Fruit fly (Drosophila melanogaster): ENCODE results near the gene ValRS-m.

The ValRS-m gene

dm6 chr3L:9011485-9012389, 47.2 kb upstream of the ValRS-m start (continued):
- peak; percentile 38 for TF ChIP-seq CG6654 (GFP tag; optimal IDR thresholded peaks at IDR 0.05)
- TF ChIP-seq ato (GFP tag; IDR thresholded peaks at IDR 0.05; ENCODE audit: partially characterized antibody) = no peak
- no peak for TF ChIP-seq CG13287 (GFP tag; IDR thresholded peaks at IDR 0.05; ENCODE audit: partially characterized antibody)
- peak; percentile 78 for TF ChIP-seq CG8924 (tag; optimal IDR thresholded peaks at IDR 0.05)
- no peak for TF ChIP-seq bigmax (GFP tag; optimal IDR thresholded peaks at IDR 0.05)
- TF ChIP-seq mld (GFP tag; IDR thresholded peaks at IDR 0.05; ENCODE audit: partially characterized antibody) = no peak
- TF ChIP-seq knrl (GFP tag; IDR thresholded peaks at IDR 0.05; ENCODE audit: partially characterized antibody) = no peak
- peak; percentile 90 for TF ChIP-seq CG10979 (tag; optimal IDR thresholded peaks at IDR 0.05)
- peak; percentile 70 for TF ChIP-seq CG7786 (GFP tag; optimal IDR thresholded peaks at IDR 0.05)
- TF ChIP-seq CG30403 (GFP tag; optimal IDR thresholded peaks at IDR 0.05) = peak; percentile 66
- peak; percentile 93 for TF ChIP-seq CG1603 (tag; optimal IDR thresholded peaks at IDR 0.05)
- peak; percentile 66; the same call in 1 of the 2 replicates for TF ChIP-seq CG31441 (GFP tag; IDR thresholded peaks at IDR 0.05)
- no peak for TF ChIP-seq CG18011 (GFP tag; optimal IDR thresholded peaks at IDR 0.05)
- no peak for TF ChIP-seq gsb (GFP tag; IDR thresholded peaks at IDR 0.05)
- TF ChIP-seq Trl (optimal IDR thresholded peaks at IDR 0.05) = no peak
- peak; percentile 90 for TF ChIP-seq Trl (GFP tag; optimal IDR thresholded peaks at IDR 0.05)
- no peak; the same call in 1 of the 3 replicates for TF ChIP-seq CG11560 (tag; IDR thresholded peaks at IDR 0.05)
- TF ChIP-seq oc (tag; optimal IDR thresholded peaks at IDR 0.05) = peak; percentile 35
- peak; percentile 49 for TF ChIP-seq CG12942 (GFP tag; optimal IDR thresholded peaks at IDR 0.05)
- peak; percentile 2 for TF ChIP-seq Bteb2 (GFP tag; optimal IDR thresholded peaks at IDR 0.05)
- TF ChIP-seq CG14965 (GFP tag; optimal IDR thresholded peaks at IDR 0.05; ENCODE audit: borderline replicate concordance) = peak; percentile 24
- TF ChIP-seq Sox100B (GFP tag; optimal IDR thresholded peaks at IDR 0.05) = peak; percentile 64
- no peak for TF ChIP-seq CG31224 (GFP tag; IDR thresholded peaks at IDR 0.05)
- no peak for TF ChIP-seq CG6854 (GFP tag; optimal IDR thresholded peaks at IDR 0.05)
- 0 out of 2 replicates have a peak, but pooled peaks have one; percentile 43 for TF ChIP-seq CG32767 (GFP tag; IDR thresholded peaks at IDR 0.05)
- TF ChIP-seq sc (optimal IDR thresholded peaks at IDR 0.05) = no peak
- TF ChIP-seq sc (GFP tag; optimal IDR thresholded peaks at IDR 0.05) = peak; percentile 61
- TF ChIP-seq bab2 (GFP tag; optimal IDR thresholded peaks at IDR 0.05) = peak; percentile 90
- TF ChIP-seq vvl (GFP tag; IDR thresholded peaks at IDR 0.05) = peak; percentile 91
- peak; percentile 72 for TF ChIP-seq btn (GFP tag; optimal IDR thresholded peaks at IDR 0.05)
- TF ChIP-seq caup (GFP tag; optimal IDR thresholded peaks at IDR 0.05; ENCODE audit: severe bottlenecking) = peak; percentile 4
- TF ChIP-seq CG2202 (tag; optimal IDR thresholded peaks at IDR 0.05) = peak; percentile 70
- TF ChIP-seq gsb-n (tag; optimal IDR thresholded peaks at IDR 0.05) = peak; percentile 74
- TF ChIP-seq vfl (GFP tag; optimal IDR thresholded peaks at IDR 0.05) = peak; percentile 4
- TF ChIP-seq B-H1 (GFP tag; IDR thresholded peaks at IDR 0.05) = peak; percentile 46; the same call in 2 of the 3 replicates
- TF ChIP-seq HLHmδ (GFP tag; optimal IDR thresholded peaks at IDR 0.05) = peak; percentile 20
- TF ChIP-seq sens-2 (GFP tag; IDR thresholded peaks at IDR 0.05) = peak; percentile 84
- TF ChIP-seq hbn (GFP tag; IDR thresholded peaks at IDR 0.05; ENCODE audit: partially characterized antibody) = no peak
- peak; percentile 51 for TF ChIP-seq NC2α (GFP tag; optimal IDR thresholded peaks at IDR 0.05)
- TF ChIP-seq CG10209 (GFP tag; optimal IDR thresholded peaks at IDR 0.05) = peak; percentile 71
- peak; percentile 72 for TF ChIP-seq Ssrp (tag; optimal IDR thresholded peaks at IDR 0.05)
- TF ChIP-seq CG8089 (GFP tag; optimal IDR thresholded peaks at IDR 0.05) = peak; percentile 38
- peak; percentile 42 for TF ChIP-seq CG11723 (GFP tag; optimal IDR thresholded peaks at IDR 0.05)
- no peak for TF ChIP-seq corto (GFP tag; optimal IDR thresholded peaks at IDR 0.05)
- TF ChIP-seq kay (GFP tag; optimal IDR thresholded peaks at IDR 0.05) = peak; percentile 64
- TF ChIP-seq CG17829 (tag; optimal IDR thresholded peaks at IDR 0.05) = peak; percentile 84
- no peak for TF ChIP-seq emc (GFP tag; optimal IDR thresholded peaks at IDR 0.05)
- peak; percentile 49 for TF ChIP-seq CG1529 (GFP tag; optimal IDR thresholded peaks at IDR 0.05)

Data from whole organism, embryonic.